Worm (Caenorhabditis elegans) whole organism, L3 larva: ENCODE measurements around the gene F58D12.3.

Experiments used
- R02D3.7 ChIP-seq: fragments of 150-350 bp; optimal IDR thresholded peaks from 2 replicates; lab custom pipeline; 2014; ENCODE audit warnings: missing biosample characterization, missing genetic modification characterization
- ama-1 ChIP-seq: fragments of 150-350 bp; optimal IDR thresholded peaks from 2 replicates; lab custom pipeline; 2018
- ceh-28 ChIP-seq: fragments of 150-350 bp; optimal IDR thresholded peaks from 2 replicates; lab custom pipeline; 2014; ENCODE audit warnings: missing biosample characterization, missing genetic modification reagents, missing genetic modification characterization
- ceh-82 ChIP-seq: fragments of 150-350 bp; optimal IDR thresholded peaks from 2 replicates; lab custom pipeline; 2014; ENCODE audit warnings: missing biosample characterization, missing genetic modification characterization
- ceh-9 ChIP-seq: sonication (generic microtip); optimal IDR thresholded peaks from 2 replicates; lab custom pipeline; 2018; ENCODE audit warnings: missing biosample characterization, missing genetic modification characterization
- egl-27 ChIP-seq: sonication (generic microtip); optimal IDR thresholded peaks from 4 replicates; lab custom pipeline; 2017; ENCODE audit warnings: missing biosample characterization, missing genetic modification reagents, missing genetic modification characterization
- egl-5 ChIP-seq: fragments of 150-350 bp; optimal IDR thresholded peaks from 2 replicates; lab custom pipeline; 2017; ENCODE audit warnings: missing biosample characterization, missing genetic modification reagents, missing genetic modification characterization, inconsistent platforms
- elt-1 ChIP-seq: fragments of 150-350 bp; optimal IDR thresholded peaks from 2 replicates; lab custom pipeline; 2014; ENCODE audit warnings: missing biosample characterization, missing genetic modification characterization
- elt-2 ChIP-seq: sonication (generic microtip); optimal IDR thresholded peaks from 2 replicates; lab custom pipeline; 2016; ENCODE audit warnings: missing genetic modification reagents, mild to moderate bottlenecking, missing genetic modification characterization, missing compliant biosample characterization
- eor-1 ChIP-seq, 2 experiments: fragments of 150-350 bp; optimal IDR thresholded peaks; 2 replicates each; lab custom pipeline; 2014 to 2018; ENCODE audit warnings: missing biosample characterization in 2 of 2, missing genetic modification characterization in 2 of 2
- fkh-10 ChIP-seq: sonication (generic microtip); optimal IDR thresholded peaks from 2 replicates; lab custom pipeline; 2017; ENCODE audit warnings: missing biosample characterization, missing genetic modification reagents, missing genetic modification characterization
- fkh-2 ChIP-seq: fragments of 150-350 bp; optimal IDR thresholded peaks from 2 replicates; lab custom pipeline; 2014; ENCODE audit warnings: missing biosample characterization, missing genetic modification reagents, missing genetic modification characterization
- fos-1 ChIP-seq: fragments of 150-350 bp; optimal IDR thresholded peaks from 2 replicates; lab custom pipeline; 2014; ENCODE audit warnings: missing biosample characterization, missing genetic modification characterization
- hmg-11 ChIP-seq: sonication (generic microtip); optimal IDR thresholded peaks from 2 replicates; lab custom pipeline; 2016; ENCODE audit warnings: missing genetic modification characterization, missing compliant biosample characterization
- jun-1 ChIP-seq: fragments of 150-350 bp; optimal IDR thresholded peaks from 2 replicates; lab custom pipeline; 2014; ENCODE audit warnings: missing biosample characterization, missing genetic modification reagents, missing genetic modification characterization
- lin-15B ChIP-seq: fragments of 150-350 bp; optimal IDR thresholded peaks from 2 replicates; lab custom pipeline; 2014; ENCODE audit warnings: missing biosample characterization, missing genetic modification characterization
- lin-39 ChIP-seq: fragments of 150-350 bp; optimal IDR thresholded peaks from 2 replicates; lab custom pipeline; 2018; ENCODE audit warnings: missing biosample characterization, missing genetic modification reagents, missing genetic modification characterization
- lsy-12 ChIP-seq: sonication (generic microtip); optimal IDR thresholded peaks from 2 replicates; lab custom pipeline; 2016; ENCODE audit warnings: mild to moderate bottlenecking, missing genetic modification characterization, missing compliant biosample characterization
- mdl-1 ChIP-seq: fragments of 150-350 bp; optimal IDR thresholded peaks from 2 replicates; lab custom pipeline; 2014; ENCODE audit warnings: missing biosample characterization, missing genetic modification characterization
- nfya-1 ChIP-seq: sonication (generic microtip); optimal IDR thresholded peaks from 2 replicates; lab custom pipeline; 2017; ENCODE audit warnings: missing genetic modification characterization, mild to moderate bottlenecking, missing compliant biosample characterization, antibody characterized with exemption, moderate library complexity; ENCODE audit not compliant: insufficient read depth
- nhr-11 ChIP-seq: fragments of 150-350 bp; optimal IDR thresholded peaks from 2 replicates; lab custom pipeline; 2014; ENCODE audit warnings: missing biosample characterization, missing genetic modification characterization
- nhr-12 ChIP-seq: fragments of 150-350 bp; optimal IDR thresholded peaks from 2 replicates; lab custom pipeline; 2014; ENCODE audit warnings: missing biosample characterization, missing genetic modification characterization
- nhr-23 ChIP-seq: fragments of 150-350 bp; optimal IDR thresholded peaks from 2 replicates; lab custom pipeline; 2014; ENCODE audit warnings: missing biosample characterization, missing genetic modification reagents, missing genetic modification characterization
- nhr-237 ChIP-seq: fragments of 150-350 bp; optimal IDR thresholded peaks from 2 replicates; lab custom pipeline; 2014; ENCODE audit warnings: missing biosample characterization, missing genetic modification characterization
- nhr-25 ChIP-seq: sonication (generic microtip); optimal IDR thresholded peaks from 2 replicates; lab custom pipeline; 2017; ENCODE audit warnings: missing biosample characterization, missing genetic modification characterization
- nhr-28 ChIP-seq: fragments of 150-350 bp; optimal IDR thresholded peaks from 2 replicates; lab custom pipeline; 2014; ENCODE audit warnings: missing biosample characterization, missing genetic modification characterization
- nhr-43 ChIP-seq: sonication (generic microtip); optimal IDR thresholded peaks from 2 replicates; lab custom pipeline; 2016; ENCODE audit warnings: mild to moderate bottlenecking, missing genetic modification characterization, missing compliant biosample characterization; ENCODE audit not compliant: poor library complexity, severe bottlenecking
- nhr-76 ChIP-seq: fragments of 150-350 bp; sonication (generic microtip); optimal IDR thresholded peaks from 5 replicates; lab custom pipeline; 2014; ENCODE audit warnings: missing biosample characterization, missing genetic modification characterization
- nhr-77 ChIP-seq: fragments of 150-350 bp; optimal IDR thresholded peaks from 2 replicates; lab custom pipeline; 2014; ENCODE audit warnings: missing biosample characterization, missing genetic modification characterization
- pha-4 ChIP-seq: fragments of 150-350 bp; optimal IDR thresholded peaks from 2 replicates; lab custom pipeline; 2014; ENCODE audit warnings: missing biosample characterization, missing genetic modification reagents, missing genetic modification characterization
- pqm-1 ChIP-seq: fragments of 150-350 bp; optimal IDR thresholded peaks from 2 replicates; lab custom pipeline; 2017; ENCODE audit warnings: missing biosample characterization, missing genetic modification characterization, inconsistent platforms
- sea-2 ChIP-seq: fragments of 150-350 bp; sonication (generic microtip); optimal IDR thresholded peaks from 4 replicates; lab custom pipeline; 2014; ENCODE audit warnings: missing biosample characterization, missing genetic modification reagents, missing genetic modification characterization
- skn-1 ChIP-seq: fragments of 150-350 bp; optimal IDR thresholded peaks from 2 replicates; lab custom pipeline; 2014; ENCODE audit warnings: missing biosample characterization, missing genetic modification characterization
- snpc-4 ChIP-seq: fragments of 150-350 bp; optimal IDR thresholded peaks from 2 replicates; lab custom pipeline; 2014; ENCODE audit warnings: missing biosample characterization, missing genetic modification characterization
- tbx-2 ChIP-seq: sonication (generic microtip); optimal IDR thresholded peaks from 2 replicates; lab custom pipeline; 2016; ENCODE audit warnings: mild to moderate bottlenecking, missing genetic modification characterization, missing compliant biosample characterization
- unc-39 ChIP-seq: sonication (generic microtip); optimal IDR thresholded peaks from 4 replicates; lab custom pipeline; 2017; ENCODE audit warnings: missing biosample characterization, missing genetic modification characterization
- unc-62 ChIP-seq: fragments of 150-350 bp; sonication (generic microtip); optimal IDR thresholded peaks from 4 replicates; lab custom pipeline; 2014; ENCODE audit warnings: missing biosample characterization, missing genetic modification reagents, missing genetic modification characterization
- zag-1 ChIP-seq: fragments of 150-350 bp; optimal IDR thresholded peaks from 2 replicates; lab custom pipeline; 2014; ENCODE audit warnings: missing biosample characterization, missing genetic modification characterization
- ztf-11 ChIP-seq: fragments of 150-350 bp; optimal IDR thresholded peaks from 2 replicates; lab custom pipeline; 2014; ENCODE audit warnings: missing biosample characterization, missing genetic modification characterization

F58D12.3 gene

DNA sequence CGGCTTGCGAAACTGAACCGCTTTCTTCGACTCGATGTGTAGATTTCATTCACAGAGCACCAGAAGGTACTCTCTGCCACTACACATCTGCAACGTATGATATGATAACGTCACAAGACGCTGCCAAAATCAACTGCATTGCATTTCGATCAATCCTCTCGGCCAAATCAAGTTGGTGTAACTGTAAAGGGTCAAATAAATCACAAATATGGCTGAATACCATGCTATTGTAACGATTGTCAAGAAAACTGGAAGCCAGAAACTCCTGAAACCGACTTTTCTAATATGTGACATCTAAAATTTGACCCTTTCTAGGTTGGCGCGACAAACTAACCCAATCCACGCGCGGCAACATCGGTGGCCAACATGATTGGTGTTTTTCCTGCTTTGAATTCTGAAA is 47.6 kb upstream of the F58D12.3 start:
- no peak for TF ChIP-seq lsy-12 (tag; lab: Kevin White, UChicago)
- TF ChIP-seq ceh-82 (tag; lab: Kevin White, UChicago), result no peak
- no peak for TF ChIP-seq elt-1 (tag; lab: Kevin White, UChicago)
- no peak for TF ChIP-seq pha-4 (tag; lab: Kevin White, UChicago)
- TF ChIP-seq, all 47 proteins: peak for 0

DNA sequence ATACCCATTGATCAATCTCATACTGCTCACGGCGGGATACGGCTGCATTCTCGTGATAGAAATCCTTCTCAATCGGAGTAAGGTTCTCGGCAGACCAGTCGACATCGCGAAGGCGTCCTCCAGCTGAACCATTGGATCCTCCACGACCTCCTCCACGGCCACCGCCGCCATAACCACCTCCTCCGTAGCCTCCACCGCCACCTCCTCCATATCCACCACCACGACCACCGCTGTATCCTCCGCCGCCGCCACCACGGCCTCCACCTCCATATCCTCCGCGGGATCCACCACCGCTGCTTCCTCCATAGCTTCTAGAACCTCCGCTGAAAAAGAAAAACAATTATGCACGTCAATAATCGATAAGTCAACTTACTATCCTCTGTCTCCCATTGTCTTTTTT is 46.2 kb upstream of the F58D12.3 start:
- TF ChIP-seq nhr-28 (no peak), lin-39 (tag; lab: Kevin White, UChicago) (no peak)

DNA sequence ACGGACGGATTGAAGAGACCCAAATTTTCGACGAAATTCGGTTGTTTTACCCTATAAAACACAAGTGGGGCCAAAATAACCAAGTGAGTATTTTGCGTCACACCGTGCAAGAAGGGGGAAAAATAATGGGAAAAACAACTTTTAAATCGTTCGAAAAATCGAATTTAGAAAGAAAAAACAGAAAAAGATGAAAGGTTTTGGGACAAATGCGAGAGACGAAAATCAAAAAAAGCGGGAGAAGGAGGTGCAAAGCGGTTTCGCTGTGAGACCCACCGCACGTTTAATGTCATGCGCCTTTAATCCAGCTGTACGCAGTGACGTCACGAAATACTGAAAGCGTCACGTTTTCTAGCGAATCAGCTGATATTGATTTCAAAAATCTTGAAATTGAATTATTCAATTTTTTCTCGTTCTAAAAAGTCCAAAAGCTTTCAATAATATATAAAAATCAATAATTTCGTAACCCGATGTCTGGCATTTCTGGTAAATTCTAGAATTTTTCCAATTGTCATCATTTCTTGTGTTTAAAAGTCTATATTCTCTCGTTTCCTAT is 45.6 kb upstream of the F58D12.3 start, which contains the start of the genes ddx-17 and aip-1:
TSS of gene ddx-17 (minus strand) at position 51 of the 553 bp plus-strand sequence.
TSS of gene aip-1 (plus strand) at position 332 of the 553 bp plus-strand sequence.
- TF ChIP-seq pha-4 (tag; lab: Kevin White, UChicago) (peak; percentile 79), nhr-12 (no peak), pqm-1 (tag; lab: Kevin White, UChicago) (peak; percentile 20), elt-1 (tag; lab: Kevin White, UChicago) (no peak), R02D3.7 (tag; lab: Kevin White, UChicago) (peak; percentile 28), egl-5 (tag; lab: Kevin White, UChicago) (peak; percentile 42), lin-39 (tag; lab: Kevin White, UChicago) (peak; percentile 93), nhr-11 (peak; percentile 13), snpc-4 (tag; lab: Kevin White, UChicago) (peak; percentile 80), ceh-28 (peak; percentile 70), skn-1 (tag; lab: Kevin White, UChicago) (peak; percentile 62), jun-1 (tag; lab: Kevin White, UChicago) (peak; percentile 28), fkh-2 (tag; lab: Kevin White, UChicago) (no peak), elt-2 (tag; lab: Kevin White, UChicago) (peak; percentile 55), ama-1 (peak; percentile 58), lin-15B (tag; lab: Kevin White, UChicago) (peak; percentile 80), fkh-10 (GFP tag; lab: Kevin White, UChicago) (peak; percentile 21), eor-1 (tag; optimal IDR thresholded peaks at IDR 0.05; lab: Kevin White, UChicago) (no peak), mdl-1 (no peak), nfya-1 (tag; lab: Kevin White, UChicago) (peak; percentile 78), nhr-23 (tag; lab: Kevin White, UChicago) (peak; percentile 77), hmg-11 (tag; lab: Kevin White, UChicago) (peak; percentile 73), nhr-25 (tag; lab: Kevin White, UChicago) (peak; percentile 57), lsy-12 (tag; lab: Kevin White, UChicago) (peak; percentile 32), nhr-43 (tag; lab: Kevin White, UChicago) (peak; percentile 33), zag-1 (tag; lab: Kevin White, UChicago) (no peak)

DNA sequence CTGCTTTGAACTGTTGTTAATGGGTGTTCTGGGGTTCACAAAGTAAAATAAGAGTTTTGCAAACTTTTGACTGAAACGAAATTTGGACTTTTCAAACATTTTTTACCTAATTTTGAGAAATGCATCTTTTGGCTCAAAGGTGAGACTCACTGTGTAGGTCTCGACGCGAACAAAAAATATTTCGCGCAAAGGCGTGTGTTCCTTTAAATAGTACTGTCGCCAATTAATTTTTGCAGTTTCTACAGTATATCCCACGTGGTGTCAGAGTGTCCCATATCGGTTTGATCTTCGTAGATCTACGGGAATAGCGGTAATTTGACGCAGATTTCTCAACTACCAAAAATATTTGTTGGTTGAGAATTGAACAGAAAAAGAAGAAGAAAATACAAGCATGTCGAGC is 44.0 kb upstream of the F58D12.3 start:
- TF ChIP-seq ztf-11 (no peak), ama-1 (peak; percentile 55), jun-1 (tag; lab: Kevin White, UChicago) (no peak)

DNA sequence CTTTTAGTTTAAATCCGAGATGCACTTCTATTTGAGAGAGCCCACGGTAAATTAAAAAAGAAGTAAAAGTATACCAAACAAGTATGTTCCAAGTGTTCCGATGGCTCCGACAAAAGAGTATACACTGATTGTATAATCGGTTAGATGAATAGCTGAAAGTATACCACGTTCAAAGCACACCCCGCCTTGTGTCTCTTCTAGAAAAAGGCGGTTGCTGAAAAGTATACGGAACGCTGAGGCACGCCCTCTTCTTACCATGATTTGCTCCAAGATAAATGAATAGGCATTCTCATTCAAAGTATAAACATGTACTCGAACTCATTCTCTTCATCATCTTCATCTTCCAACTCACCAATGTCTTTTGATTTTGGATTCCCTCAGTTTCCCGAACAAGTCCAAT is 43.2 kb upstream of the F58D12.3 start, which contains the start of gene end-3:
TSS of gene end-3 (plus strand) at position 301 of the 400 bp plus-strand sequence.
- TF ChIP-seq nfya-1 (tag; lab: Kevin White, UChicago), result no peak
- TF ChIP-seq unc-62 (GFP tag; lab: Kevin White, UChicago), result no peak
- TF ChIP-seq ama-1, result no peak
- TF ChIP-seq sea-2, result no peak
- no peak for TF ChIP-seq egl-5 (tag; lab: Kevin White, UChicago)
- no peak for TF ChIP-seq nhr-12
- TF ChIP-seq unc-39 (tag; lab: Kevin White, UChicago), result no peak
- no peak for TF ChIP-seq elt-2 (tag; lab: Kevin White, UChicago)
- no peak for TF ChIP-seq ceh-9 (tag; lab: Kevin White, UChicago)
- no peak for TF ChIP-seq jun-1 (tag; lab: Kevin White, UChicago)
- no peak for TF ChIP-seq nhr-77
- TF ChIP-seq pha-4 (tag; lab: Kevin White, UChicago), result no peak
- TF ChIP-seq tbx-2 (tag; lab: Kevin White, UChicago), result no peak
- TF ChIP-seq nhr-25 (tag; lab: Kevin White, UChicago), result no peak
- TF ChIP-seq nhr-237 (tag; lab: Kevin White, UChicago), result no peak
- no peak for TF ChIP-seq egl-27 (tag; lab: Kevin White, UChicago)
- no peak for TF ChIP-seq nhr-76 (tag; lab: Kevin White, UChicago)
- TF ChIP-seq elt-1 (tag; lab: Kevin White, UChicago), result no peak
- no peak for TF ChIP-seq skn-1 (tag; lab: Kevin White, UChicago)
- no peak for TF ChIP-seq fos-1 (tag; lab: Kevin White, UChicago)
